Worm (Caenorhabditis elegans): ENCODE measurements around the gene srsx-18.

Gene srsx-18

ce11 chrV:5895021-5895420, 27.3 kb upstream of the srsx-18 start, which contains the start of gene grd-9:
Gene grd-9 (plus strand): TSS chrV:5895321.
- no peak for TF ChIP-seq spr-3 (GFP tag; optimal IDR thresholded peaks at IDR 0.05)

- TF ChIP-seq hlh-11 (tag; optimal IDR thresholded peaks at IDR 0.05) (no peak), Y5F2A.4 (GFP tag; optimal IDR thresholded peaks at IDR 0.05) (no peak), vab-7 (GFP tag; IDR thresholded peaks at IDR 0.05) (no peak)
Measured at ce11 chrV:5899940-5900339, 22.4 kb upstream of the srsx-18 start, which contains the start of gene srd-16. Gene srd-16 (minus strand): TSS chrV:5900040.

- no peak for TF ChIP-seq R02D3.7 (tag; optimal IDR thresholded peaks at IDR 0.05)
Measured at ce11 chrV:5901833-5902232, 20.5 kb upstream of the srsx-18 start, which contains the start of gene C04E6.5. Gene C04E6.5 (plus strand): TSS chrV:5902133.

- TF ChIP-seq ztf-7 (tag; optimal IDR thresholded peaks at IDR 0.05) (no peak), sdz-12 (GFP tag; optimal IDR thresholded peaks at IDR 0.05) (no peak), zip-2 (tag; optimal IDR thresholded peaks at IDR 0.05) (no peak), mdl-1 (tag; optimal IDR thresholded peaks at IDR 0.05) (no peak), unc-62 (GFP tag; optimal IDR thresholded peaks at IDR 0.05 in 1 of 2) (no peak), unc-62 (tag; optimal IDR thresholded peaks at IDR 0.05) (no peak), fkh-10 (GFP tag; optimal IDR thresholded peaks at IDR 0.05) (no peak), Y75B8A.6 (GFP tag; IDR thresholded peaks at IDR 0.05) (no peak), nhr-102 (tag; optimal IDR thresholded peaks at IDR 0.05) (no peak), madf-5 (GFP tag; IDR thresholded peaks at IDR 0.05) (no peak), nhr-11 (tag; optimal IDR thresholded peaks at IDR 0.05) (no peak), nhr-42 (GFP tag; IDR thresholded peaks at IDR 0.05) (no peak), lin-29 (GFP tag; IDR thresholded peaks at IDR 0.05) (no peak), vab-7 (GFP tag; IDR thresholded peaks at IDR 0.05) (no peak), madf-9 (GFP tag; conservative IDR thresholded peaks at IDR 0.05) (no peak), dmd-6 (GFP tag; IDR thresholded peaks at IDR 0.05) (no peak), fos-1 (tag; optimal IDR thresholded peaks at IDR 0.05) (no peak), nhr-48 (tag; optimal IDR thresholded peaks at IDR 0.05) (no peak)
Measured at ce11 chrV:5906252-5906651, 16.1 kb upstream of the srsx-18 start, which contains the start of gene srd-15. Gene srd-15 (minus strand): TSS chrV:5906352.

ce11 chrV:5907090-5907489, 15.2 kb upstream of the srsx-18 start, which contains the start of gene C04E6.4:
Gene C04E6.4 (plus strand): TSS chrV:5907390.
- no peak for TF ChIP-seq cey-2 (tag; optimal IDR thresholded peaks at IDR 0.05; ENCODE audit: borderline replicate concordance, insufficient read depth)
- no peak for TF ChIP-seq mdl-1 (tag; optimal IDR thresholded peaks at IDR 0.05)
- no peak for TF ChIP-seq unc-130 (GFP tag; optimal IDR thresholded peaks at IDR 0.05)
- no peak for TF ChIP-seq ceh-62 (tag; optimal IDR thresholded peaks at IDR 0.05)
- no peak for TF ChIP-seq dmd-6 (GFP tag; IDR thresholded peaks at IDR 0.05)
- no peak for TF ChIP-seq zag-1 (tag; optimal IDR thresholded peaks at IDR 0.05)
- TF ChIP-seq gei-8 (GFP tag; optimal IDR thresholded peaks at IDR 0.05): no peak
- TF ChIP-seq spr-3 (GFP tag; optimal IDR thresholded peaks at IDR 0.05): no peak
- no peak for TF ChIP-seq spr-1 (tag; optimal IDR thresholded peaks at IDR 0.05)
- no peak for TF ChIP-seq daf-12 (tag; optimal IDR thresholded peaks at IDR 0.05)
- TF ChIP-seq dmd-9 (GFP tag; IDR thresholded peaks at IDR 0.05): no peak

- no peak for TF ChIP-seq nhr-48 (tag; optimal IDR thresholded peaks at IDR 0.05)
- peak in 1 of 2 experiments; percentile 15 for TF ChIP-seq unc-62 (GFP tag; optimal IDR thresholded peaks at IDR 0.05 in 1 of 2)
- no peak for TF ChIP-seq unc-62 (tag; optimal IDR thresholded peaks at IDR 0.05)
Measured at ce11 chrV:5912426-5912825, 9.9 kb upstream of the srsx-18 start, which contains the start of gene C04E6.13. Gene C04E6.13 (plus strand): TSS chrV:5912726.

ce11 chrV:5916862-5917261, 5.5 kb upstream of the srsx-18 start:
- no peak for TF ChIP-seq madf-5 (GFP tag; IDR thresholded peaks at IDR 0.05)
- no peak for TF ChIP-seq Y75B8A.6 (GFP tag; IDR thresholded peaks at IDR 0.05)
- TF ChIP-seq set-16 (GFP tag; IDR thresholded peaks at IDR 0.05): no peak
- peak in 1 of 2 experiments; percentile 90 for TF ChIP-seq unc-62 (GFP tag; optimal IDR thresholded peaks at IDR 0.05 in 1 of 2)
- no peak for TF ChIP-seq unc-62 (tag; optimal IDR thresholded peaks at IDR 0.05)
- TF ChIP-seq ctbp-1 (GFP tag; IDR thresholded peaks at IDR 0.05): no peak
- no peak for TF ChIP-seq unc-39 (tag; optimal IDR thresholded peaks at IDR 0.05)
- no peak for TF ChIP-seq zip-2 (tag; optimal IDR thresholded peaks at IDR 0.05)
